Worm (Caenorhabditis elegans) whole organism, midembryonic: Measurements from ENCODE around the gene W07A12.8.

Experiments used
- T22C8.4 ChIP-seq: fragments of 200-800 bp; sonication (Bioruptor generic); IDR thresholded peaks from 2 replicates; pipeline ENCODE4 v1.3.6; 2022; ENCODE audit warnings: missing genetic modification characterization, missing compliant biosample characterization
- cog-1 ChIP-seq: sonication (generic microtip); optimal IDR thresholded peaks from 2 replicates; lab custom pipeline; 2016; ENCODE audit warnings: missing genetic modification characterization, missing compliant biosample characterization
- flt-1 ChIP-seq: fragments of 200-800 bp; sonication (Bioruptor generic); IDR thresholded peaks from 2 replicates; pipeline ENCODE4 v1.3.6; 2022; ENCODE audit warnings: missing genetic modification characterization, missing compliant biosample characterization
- klf-2 ChIP-seq: fragments of 200-800 bp; sonication (Bioruptor generic); conservative IDR thresholded peaks from 2 replicates; pipeline ENCODE4 v1.3.6; 2022; ENCODE audit warnings: missing genetic modification reagents, missing genetic modification characterization, missing compliant biosample characterization
- med-1 ChIP-seq: sonication (generic microtip); optimal IDR thresholded peaks from 2 replicates; lab custom pipeline; 2017; ENCODE audit warnings: missing genetic modification characterization, mild to moderate bottlenecking, missing compliant biosample characterization, antibody characterized with exemption, missing genetic modification reagents; ENCODE audit not compliant: insufficient read depth
- ref-1 ChIP-seq: fragments of 200-800 bp; sonication (Bioruptor generic); conservative IDR thresholded peaks from 2 replicates; pipeline ENCODE4 v1.3.6; 2022; ENCODE audit warnings: missing genetic modification reagents, missing genetic modification characterization, missing compliant biosample characterization
- tab-1 ChIP-seq: fragments of 200-800 bp; sonication (Bioruptor generic); IDR thresholded peaks from 2 replicates; pipeline ENCODE4 v1.3.6; 2022; ENCODE audit warnings: missing genetic modification characterization, missing compliant biosample characterization
- ztf-23 ChIP-seq: fragments of 200-800 bp; sonication (Bioruptor generic); IDR thresholded peaks from 2 replicates; pipeline ENCODE4 v1.3.6; 2022; ENCODE audit warnings: missing genetic modification reagents, missing genetic modification characterization, missing compliant biosample characterization
- ztf-29 ChIP-seq: fragments of 200-800 bp; sonication (Bioruptor generic); IDR thresholded peaks from 2 replicates; pipeline ENCODE4 v1.3.6; 2022; ENCODE audit warnings: missing genetic modification reagents, missing genetic modification characterization, missing compliant biosample characterization

DNA sequence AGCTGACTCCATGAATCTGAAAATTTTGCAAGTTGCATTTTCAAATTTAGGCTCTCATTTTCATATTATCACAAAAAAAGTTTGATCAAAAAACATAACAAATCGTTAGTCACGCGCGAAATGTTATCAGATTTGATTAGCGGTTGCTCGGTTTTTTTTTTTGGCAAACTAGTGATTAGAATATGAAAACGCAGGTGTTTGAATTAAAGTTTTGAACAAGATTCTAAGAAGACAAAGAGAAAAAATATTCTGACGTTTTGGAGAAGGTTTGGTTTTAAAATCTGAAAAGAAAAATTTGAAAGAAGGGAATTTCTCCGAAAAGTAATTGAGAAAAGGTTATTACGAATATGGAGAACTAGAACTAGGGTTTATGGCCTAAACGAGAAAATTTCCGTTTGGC is 21.2 kb downstream of the W07A12.8 start:
- TF ChIP-seq flt-1 (GFP tag; lab: Robert Waterston, UW) (no peak), ref-1 (GFP tag; lab: Robert Waterston, UW) (no peak), klf-2 (GFP tag; lab: Robert Waterston, UW) (no peak), med-1 (GFP tag; lab: Kevin White, UChicago) (no peak), tab-1 (no peak), ztf-23 (GFP tag; lab: Robert Waterston, UW) (no peak), cog-1 (tag; lab: Kevin White, UChicago) (no peak), ztf-29 (GFP tag; lab: Robert Waterston, UW) (no peak), T22C8.4 (GFP tag; lab: Robert Waterston, UW) (no peak)
